Worm (Caenorhabditis elegans) whole organism, L3 larva: ENCODE measurements around the gene ZK1236.5.

Experiments used
- R02D3.7 ChIP-seq: fragments of 150-350 bp; optimal IDR thresholded peaks from 2 replicates; lab custom pipeline; 2014; ENCODE audit warnings: missing biosample characterization, missing genetic modification characterization
- ZK546.5 ChIP-seq: sonication (generic microtip); optimal IDR thresholded peaks from 2 replicates; lab custom pipeline; 2017; ENCODE audit warnings: missing biosample characterization, missing genetic modification characterization
- aly-2 ChIP-seq: fragments of 150-350 bp; optimal IDR thresholded peaks from 2 replicates; lab custom pipeline; 2014; ENCODE audit warnings: missing biosample characterization, missing genetic modification characterization
- ama-1 ChIP-seq: fragments of 150-350 bp; optimal IDR thresholded peaks from 2 replicates; lab custom pipeline; 2018
- ceh-16 ChIP-seq: sonication (generic microtip); optimal IDR thresholded peaks from 2 replicates; lab custom pipeline; 2017; ENCODE audit warnings: missing biosample characterization, missing genetic modification characterization
- ceh-9 ChIP-seq: sonication (generic microtip); optimal IDR thresholded peaks from 2 replicates; lab custom pipeline; 2018; ENCODE audit warnings: missing biosample characterization, missing genetic modification characterization
- daf-12 ChIP-seq: fragments of 150-350 bp; optimal IDR thresholded peaks from 2 replicates; lab custom pipeline; 2014; ENCODE audit warnings: missing biosample characterization, missing genetic modification reagents, missing genetic modification characterization
- egl-27 ChIP-seq: sonication (generic microtip); optimal IDR thresholded peaks from 4 replicates; lab custom pipeline; 2017; ENCODE audit warnings: missing biosample characterization, missing genetic modification reagents, missing genetic modification characterization
- elt-3 ChIP-seq, 3 experiments: fragments of 150-350 bp in 1 of 3; sonication (generic microtip) in 2 of 3; optimal IDR thresholded peaks; 2 replicates in 2 of 3; 4 replicates in 1 of 3; lab custom pipeline; 2014 to 2017; ENCODE audit warnings: missing biosample characterization in 3 of 3, missing genetic modification characterization in 3 of 3
- fkh-10 ChIP-seq: sonication (generic microtip); optimal IDR thresholded peaks from 2 replicates; lab custom pipeline; 2017; ENCODE audit warnings: missing biosample characterization, missing genetic modification reagents, missing genetic modification characterization
- fkh-2 ChIP-seq: fragments of 150-350 bp; optimal IDR thresholded peaks from 2 replicates; lab custom pipeline; 2014; ENCODE audit warnings: missing biosample characterization, missing genetic modification reagents, missing genetic modification characterization
- hmg-11 ChIP-seq: sonication (generic microtip); optimal IDR thresholded peaks from 2 replicates; lab custom pipeline; 2016; ENCODE audit warnings: missing genetic modification characterization, missing compliant biosample characterization
- jun-1 ChIP-seq: fragments of 150-350 bp; optimal IDR thresholded peaks from 2 replicates; lab custom pipeline; 2014; ENCODE audit warnings: missing biosample characterization, missing genetic modification reagents, missing genetic modification characterization
- mml-1 ChIP-seq: fragments of 150-350 bp; sonication (generic microtip); optimal IDR thresholded peaks from 3 replicates; lab custom pipeline; 2014; ENCODE audit warnings: missing biosample characterization, missing genetic modification characterization
- nfya-1 ChIP-seq: sonication (generic microtip); optimal IDR thresholded peaks from 2 replicates; lab custom pipeline; 2017; ENCODE audit warnings: missing genetic modification characterization, mild to moderate bottlenecking, missing compliant biosample characterization, antibody characterized with exemption, moderate library complexity; ENCODE audit not compliant: insufficient read depth
- nhr-11 ChIP-seq: fragments of 150-350 bp; optimal IDR thresholded peaks from 2 replicates; lab custom pipeline; 2014; ENCODE audit warnings: missing biosample characterization, missing genetic modification characterization
- nhr-237 ChIP-seq: fragments of 150-350 bp; optimal IDR thresholded peaks from 2 replicates; lab custom pipeline; 2014; ENCODE audit warnings: missing biosample characterization, missing genetic modification characterization
- nhr-25 ChIP-seq: sonication (generic microtip); optimal IDR thresholded peaks from 2 replicates; lab custom pipeline; 2017; ENCODE audit warnings: missing biosample characterization, missing genetic modification characterization
- nhr-28 ChIP-seq: fragments of 150-350 bp; optimal IDR thresholded peaks from 2 replicates; lab custom pipeline; 2014; ENCODE audit warnings: missing biosample characterization, missing genetic modification characterization
- nhr-43 ChIP-seq: sonication (generic microtip); optimal IDR thresholded peaks from 2 replicates; lab custom pipeline; 2016; ENCODE audit warnings: mild to moderate bottlenecking, missing genetic modification characterization, missing compliant biosample characterization; ENCODE audit not compliant: poor library complexity, severe bottlenecking
- nhr-67 ChIP-seq: fragments of 150-350 bp; optimal IDR thresholded peaks from 2 replicates; lab custom pipeline; 2014; ENCODE audit warnings: missing biosample characterization, missing genetic modification characterization
- nhr-76 ChIP-seq: fragments of 150-350 bp; sonication (generic microtip); optimal IDR thresholded peaks from 5 replicates; lab custom pipeline; 2014; ENCODE audit warnings: missing biosample characterization, missing genetic modification characterization
- nhr-77 ChIP-seq: fragments of 150-350 bp; optimal IDR thresholded peaks from 2 replicates; lab custom pipeline; 2014; ENCODE audit warnings: missing biosample characterization, missing genetic modification characterization
- pha-4 ChIP-seq: fragments of 150-350 bp; optimal IDR thresholded peaks from 2 replicates; lab custom pipeline; 2014; ENCODE audit warnings: missing biosample characterization, missing genetic modification reagents, missing genetic modification characterization
- pqm-1 ChIP-seq: fragments of 150-350 bp; optimal IDR thresholded peaks from 2 replicates; lab custom pipeline; 2017; ENCODE audit warnings: missing biosample characterization, missing genetic modification characterization, inconsistent platforms
- sea-2 ChIP-seq: fragments of 150-350 bp; sonication (generic microtip); optimal IDR thresholded peaks from 4 replicates; lab custom pipeline; 2014; ENCODE audit warnings: missing biosample characterization, missing genetic modification reagents, missing genetic modification characterization
- skn-1 ChIP-seq: fragments of 150-350 bp; optimal IDR thresholded peaks from 2 replicates; lab custom pipeline; 2014; ENCODE audit warnings: missing biosample characterization, missing genetic modification characterization
- snpc-4 ChIP-seq: fragments of 150-350 bp; optimal IDR thresholded peaks from 2 replicates; lab custom pipeline; 2014; ENCODE audit warnings: missing biosample characterization, missing genetic modification characterization
- tbx-2 ChIP-seq: sonication (generic microtip); optimal IDR thresholded peaks from 2 replicates; lab custom pipeline; 2016; ENCODE audit warnings: mild to moderate bottlenecking, missing genetic modification characterization, missing compliant biosample characterization
- unc-62 ChIP-seq: fragments of 150-350 bp; sonication (generic microtip); optimal IDR thresholded peaks from 4 replicates; lab custom pipeline; 2014; ENCODE audit warnings: missing biosample characterization, missing genetic modification reagents, missing genetic modification characterization
- ztf-11 ChIP-seq: fragments of 150-350 bp; optimal IDR thresholded peaks from 2 replicates; lab custom pipeline; 2014; ENCODE audit warnings: missing biosample characterization, missing genetic modification characterization
- ztf-4 ChIP-seq: fragments of 150-350 bp; optimal IDR thresholded peaks from 2 replicates; lab custom pipeline; 2014; ENCODE audit warnings: missing biosample characterization, missing genetic modification characterization

ZK1236.5 gene

ce11 chrIII:8443557-8444131 lies 11.6 kb upstream of the ZK1236.5 start, which contains the start of gene ufbp-1 (continued):
- peak; percentile 95 for TF ChIP-seq ztf-4 (tag; lab: Kevin White, UChicago)
- peak; percentile 99 for TF ChIP-seq ama-1 (lab: Kevin White, UChicago)
- no peak for TF ChIP-seq nhr-77 (tag; lab: Kevin White, UChicago)
- TF ChIP-seq tbx-2 (tag; lab: Kevin White, UChicago), result peak; percentile 81
- no peak for TF ChIP-seq mml-1
- TF ChIP-seq nhr-43 (tag; lab: Kevin White, UChicago), result peak; percentile 52
- TF ChIP-seq pha-4, result peak; percentile 93
- TF ChIP-seq aly-2 (tag; lab: Kevin White, UChicago), result no peak
- TF ChIP-seq nhr-11 (tag; lab: Kevin White, UChicago), result no peak
- TF ChIP-seq R02D3.7 (tag; lab: Kevin White, UChicago), result no peak
- no peak for TF ChIP-seq ZK546.5 (tag; lab: Kevin White, UChicago)
- peak; percentile 73 for TF ChIP-seq nhr-25 (tag; lab: Kevin White, UChicago)

- no peak for TF ChIP-seq nfya-1 (tag; lab: Kevin White, UChicago)
- TF ChIP-seq, all 47 proteins: peak for 0
Measured at ce11 chrIII:8439312-8439711, 7.3 kb upstream of the ZK1236.5 start, which contains the start of gene pqn-96. TSS of gene pqn-96 (minus strand) at chrIII:8439412.

- TF ChIP-seq unc-62 (GFP tag; lab: Kevin White, UChicago), result no peak
- TF ChIP-seq daf-12, result no peak
- no peak for TF ChIP-seq pqm-1
- peak; percentile 45 for TF ChIP-seq ama-1 (lab: Kevin White, UChicago)
- TF ChIP-seq egl-27 (tag; lab: Kevin White, UChicago), result no peak
Measured at ce11 chrIII:8437763-8438414, 5.9 kb upstream of the ZK1236.5 start.

- TF ChIP-seq skn-1 (tag; lab: Kevin White, UChicago), result no peak
- no peak for TF ChIP-seq nhr-43 (tag; lab: Kevin White, UChicago)
- TF ChIP-seq nhr-76 (tag; lab: Kevin White, UChicago), result no peak
- TF ChIP-seq nhr-28, result no peak
- no peak for TF ChIP-seq ceh-9 (tag; lab: Kevin White, UChicago)
- TF ChIP-seq nhr-237 (tag; lab: Kevin White, UChicago), result no peak
- TF ChIP-seq egl-27 (tag; lab: Kevin White, UChicago), result no peak
- no peak for TF ChIP-seq hmg-11
- TF ChIP-seq ztf-4 (tag; lab: Kevin White, UChicago), result no peak
- no peak for TF ChIP-seq jun-1 (tag; lab: Kevin White, UChicago)
- no peak for TF ChIP-seq fkh-2 (tag; lab: Kevin White, UChicago)
- TF ChIP-seq snpc-4 (tag; lab: Kevin White, UChicago), result no peak
- no peak for TF ChIP-seq nhr-67
- TF ChIP-seq ceh-16 (tag; lab: Kevin White, UChicago), result no peak
- TF ChIP-seq sea-2 (GFP tag; lab: Kevin White, UChicago), result no peak
- TF ChIP-seq elt-3 (tag; optimal IDR thresholded peaks at IDR 0.05; lab: Kevin White, UChicago), result no peak
- no peak for TF ChIP-seq R02D3.7 (tag; lab: Kevin White, UChicago)
- TF ChIP-seq ztf-11 (tag; lab: Kevin White, UChicago), result no peak
- TF ChIP-seq ama-1 (lab: Kevin White, UChicago), result no peak
Measured at ce11 chrIII:8435074-8435473, 3.1 kb upstream of the ZK1236.5 start, which contains the start of gene ZK1236.9. TSS of gene ZK1236.9 (minus strand) at chrIII:8435174.

- TF ChIP-seq nhr-77 (tag; lab: Kevin White, UChicago), result no peak
Measured at ce11 chrIII:8429497-8429896, 2.5 kb downstream of the ZK1236.5 start.

ce11 chrIII:8429035-8429434 lies 3.0 kb downstream of the ZK1236.5 start, which contains the start of gene ZK1236.1:
TSS of gene ZK1236.1 (plus strand) at chrIII:8429297.
- TF ChIP-seq nfya-1 (tag; lab: Kevin White, UChicago) (peak; percentile 38), ztf-4 (tag; lab: Kevin White, UChicago) (no peak), fkh-10 (GFP tag; lab: Kevin White, UChicago) (no peak), pha-4 (peak; percentile 46)
- TF ChIP-seq, all 47 proteins: peak for 2
